Fruit fly (Drosophila melanogaster) whole organism, embryonic: ENCODE data around the gene CG33298.

Source experiments
- CG10274 ChIP-seq: fragments of 200-800 bp; sonication (Bioruptor generic); optimal IDR thresholded peaks from 3 replicates; lab custom pipeline; 2017; ENCODE audit warnings: missing biosample characterization, mild to moderate bottlenecking, missing genetic modification characterization
- CG11247 ChIP-seq: fragments of 200-800 bp; sonication (Bioruptor generic); IDR thresholded peaks from 2 replicates; pipeline ENCODE4 v1.3.6; 2022; ENCODE audit warnings: missing biosample characterization, missing genetic modification characterization
- CG11456 ChIP-seq: fragments of 200-800 bp; sonication (Bioruptor generic); IDR thresholded peaks from 3 replicates; pipeline ENCODE4 v1.3.6; 2022; ENCODE audit warnings: missing biosample characterization, missing genetic modification characterization
- CG14050 ChIP-seq: fragments of 200-800 bp; sonication (Bioruptor generic); IDR thresholded peaks from 3 replicates; pipeline ENCODE4 v1.3.6; 2022; ENCODE audit warnings: missing biosample characterization, missing genetic modification characterization
- CG14441 ChIP-seq: fragments of 200-800 bp; sonication (Bioruptor generic); IDR thresholded peaks from 2 replicates; pipeline ENCODE4 v1.3.6; 2022; ENCODE audit warnings: missing biosample characterization, missing genetic modification characterization
- CG15479 ChIP-seq: fragments of 200-800 bp; sonication (Bioruptor generic); optimal IDR thresholded peaks from 3 replicates; lab custom pipeline; 2019; ENCODE audit warnings: missing biosample characterization, mild to moderate bottlenecking, missing genetic modification characterization, moderate library complexity
- CG16779 ChIP-seq: fragments of 200-800 bp; sonication (Bioruptor generic); IDR thresholded peaks from 2 replicates; pipeline ENCODE4 v1.3.6; 2022; ENCODE audit warnings: missing biosample characterization, missing genetic modification characterization
- CG18262 ChIP-seq: fragments of 200-800 bp; optimal IDR thresholded peaks from 3 replicates; lab custom pipeline; 2019; ENCODE audit warnings: missing biosample characterization, mild to moderate bottlenecking, missing genetic modification characterization, moderate library complexity
- CG2202 ChIP-seq: fragments of 200-800 bp; sonication (Bioruptor generic); optimal IDR thresholded peaks from 2 replicates; lab custom pipeline; 2018; ENCODE audit warnings: missing biosample characterization, mild to moderate bottlenecking, missing genetic modification characterization
- CG30020 ChIP-seq: fragments of 200-800 bp; optimal IDR thresholded peaks from 2 replicates; lab custom pipeline; 2019; ENCODE audit warnings: missing biosample characterization, mild to moderate bottlenecking, missing genetic modification characterization, moderate library complexity
- CG3407 ChIP-seq: fragments of 200-800 bp; sonication (Bioruptor generic); optimal IDR thresholded peaks from 2 replicates; lab custom pipeline; 2018; ENCODE audit warnings: missing biosample characterization, mild to moderate bottlenecking, missing genetic modification characterization
- CG3726 ChIP-seq: fragments of 200-800 bp; sonication (Bioruptor generic); IDR thresholded peaks from 3 replicates; pipeline ENCODE4, ENCODE4 v1.3.6; 2022; ENCODE audit warnings: missing biosample characterization, missing genetic modification characterization
- CG6254 ChIP-seq: fragments of 200-800 bp; sonication (Bioruptor generic); optimal IDR thresholded peaks from 3 replicates; lab custom pipeline; 2017; ENCODE audit warnings: mild to moderate bottlenecking, missing biosample characterization, missing genetic modification reagents, missing genetic modification characterization
- CG6689 ChIP-seq: fragments of 200-800 bp; sonication (Bioruptor generic); IDR thresholded peaks from 2 replicates; pipeline ENCODE4 v1.3.6; 2022; ENCODE audit warnings: missing biosample characterization, missing genetic modification characterization
- CG7271 ChIP-seq: fragments of 200-800 bp; sonication (Bioruptor generic); optimal IDR thresholded peaks from 2 replicates; lab custom pipeline; 2018; ENCODE audit warnings: missing biosample characterization, mild to moderate bottlenecking, missing genetic modification characterization, moderate library complexity
- CG9932 ChIP-seq: fragments of 200-800 bp; sonication (Bioruptor generic); IDR thresholded peaks from 2 replicates; pipeline ENCODE4 v1.3.6; 2022; ENCODE audit warnings: missing biosample characterization, missing genetic modification characterization
- D19A ChIP-seq: fragments of 200-800 bp; optimal IDR thresholded peaks from 3 replicates; lab custom pipeline; 2019; ENCODE audit warnings: missing biosample characterization, mild to moderate bottlenecking, missing genetic modification characterization, moderate library complexity
- Dip3 ChIP-seq: fragments of 200-800 bp; sonication (Bioruptor generic); optimal IDR thresholded peaks from 3 replicates; lab custom pipeline; 2016; ENCODE audit warnings: missing biosample characterization, missing genetic modification characterization
- E2f2 ChIP-seq: fragments of 200-800 bp; sonication (Bioruptor generic); IDR thresholded peaks from 2 replicates; pipeline ENCODE4 v1.3.6; 2022; ENCODE audit warnings: missing biosample characterization, missing genetic modification characterization
- Ets65A ChIP-seq: fragments of 200-800 bp; sonication (Bioruptor generic); peaks from one replicate; lab custom pipeline; 2016; ENCODE audit warnings: missing biosample characterization, missing genetic modification characterization
- Hey ChIP-seq: fragments of 200-800 bp; sonication (Bioruptor generic); optimal IDR thresholded peaks from 3 replicates; lab custom pipeline; 2018; ENCODE audit warnings: missing biosample characterization, mild to moderate bottlenecking, missing genetic modification characterization
- HmgZ ChIP-seq: fragments of 200-800 bp; sonication (Bioruptor generic); optimal IDR thresholded peaks from 2 replicates; lab custom pipeline; 2018; ENCODE audit warnings: missing biosample characterization, mild to moderate bottlenecking, missing genetic modification characterization
- Hmr ChIP-seq: fragments of 200-800 bp; sonication (Bioruptor generic); optimal IDR thresholded peaks from 3 replicates; lab custom pipeline; 2017; ENCODE audit warnings: mild to moderate bottlenecking, missing biosample characterization, missing genetic modification reagents, missing genetic modification characterization
- Hr39 ChIP-seq: fragments of >200 bp; optimal IDR thresholded peaks from 2 replicates; lab custom pipeline; 2017
- Meics ChIP-seq: fragments of 200-800 bp; sonication (Bioruptor generic); optimal IDR thresholded peaks from 2 replicates; lab custom pipeline; 2017; ENCODE audit warnings: missing biosample characterization, mild to moderate bottlenecking, missing genetic modification characterization
- Ptx1 ChIP-seq: fragments of 200-800 bp; sonication (Bioruptor generic); IDR thresholded peaks from 2 replicates; pipeline ENCODE4 v1.3.6; 2022; ENCODE audit warnings: missing biosample characterization, missing genetic modification characterization
- Trl ChIP-seq, 3 experiments: fragments of >200 bp in 2 of 3; fragments of 200-800 bp in 1 of 3; sonication (Bioruptor generic) in 1 of 3; optimal IDR thresholded peaks; 2 replicates in 1 of 3; 3 replicates in 2 of 3; lab custom pipeline; 2016 to 2017; ENCODE audit warnings: missing biosample characterization in 1 of 3, missing genetic modification characterization in 1 of 3
- ase ChIP-seq: fragments of 200-800 bp; sonication (Bioruptor generic); IDR thresholded peaks from 3 replicates; pipeline ENCODE4 v1.3.6; 2022; ENCODE audit warnings: missing biosample characterization, missing genetic modification characterization
- bcd ChIP-seq: fragments of 200-800 bp; sonication (Bioruptor generic); optimal IDR thresholded peaks from 2 replicates; lab custom pipeline; 2017; ENCODE audit warnings: missing biosample characterization, mild to moderate bottlenecking, missing genetic modification characterization
- cato ChIP-seq: fragments of 200-800 bp; sonication (Bioruptor generic); optimal IDR thresholded peaks from 2 replicates; lab custom pipeline; 2016; ENCODE audit warnings: missing biosample characterization, missing genetic modification characterization, borderline replicate concordance
- crol ChIP-seq: fragments of 200-800 bp; sonication (Bioruptor generic); IDR thresholded peaks from 2 replicates; pipeline ENCODE4 v1.3.6; 2022; ENCODE audit warnings: missing biosample characterization, missing genetic modification characterization
- eve ChIP-seq, 2 experiments: fragments of >200 bp; optimal IDR thresholded peaks; 2 replicates each; lab custom pipeline; 2017; ENCODE audit warnings: missing biosample characterization in 2 of 2, missing genetic modification characterization in 2 of 2
- fd102C ChIP-seq: fragments of 200-800 bp; sonication (Bioruptor generic); optimal IDR thresholded peaks from 2 replicates; lab custom pipeline; 2018; ENCODE audit warnings: missing biosample characterization, mild to moderate bottlenecking, missing genetic modification characterization, moderate library complexity
- gem ChIP-seq: fragments of 200-800 bp; sonication (Bioruptor generic); optimal IDR thresholded peaks from 2 replicates; lab custom pipeline; 2019; ENCODE audit warnings: missing biosample characterization, mild to moderate bottlenecking, missing genetic modification characterization, moderate library complexity
- gsb-n ChIP-seq: fragments of 200-800 bp; sonication (Bioruptor generic); optimal IDR thresholded peaks from 3 replicates; lab custom pipeline; 2018; ENCODE audit warnings: missing biosample characterization, mild to moderate bottlenecking, missing genetic modification characterization
- hbn ChIP-seq: fragments of 200-800 bp; sonication (Bioruptor generic); IDR thresholded peaks from 2 replicates; pipeline ENCODE4 v1.3.6; 2022; ENCODE audit warnings: missing biosample characterization, missing genetic modification characterization; ENCODE audit not compliant: partially characterized antibody
- jing ChIP-seq: fragments of 200-800 bp; sonication (Bioruptor generic); optimal IDR thresholded peaks from 2 replicates; lab custom pipeline; 2018; ENCODE audit warnings: missing biosample characterization, mild to moderate bottlenecking, missing genetic modification characterization
- kay ChIP-seq: fragments of 200-800 bp; sonication (Bioruptor generic); optimal IDR thresholded peaks from 2 replicates; lab custom pipeline; 2016; ENCODE audit warnings: missing biosample characterization, missing genetic modification characterization
- nmo ChIP-seq: fragments of 200-800 bp; sonication (Bioruptor generic); optimal IDR thresholded peaks from 2 replicates; lab custom pipeline; 2018; ENCODE audit warnings: missing biosample characterization, mild to moderate bottlenecking, missing genetic modification characterization, moderate library complexity
- otp ChIP-seq: fragments of 200-800 bp; sonication (Bioruptor generic); IDR thresholded peaks from 3 replicates; pipeline ENCODE4, ENCODE4 v1.3.6; 2022; ENCODE audit warnings: missing biosample characterization, missing genetic modification characterization
- pan ChIP-seq, 4 experiments: fragments of >200 bp in 3 of 4; fragments of 200-800 bp in 1 of 4; sonication (Bioruptor generic) in 1 of 4; optimal IDR thresholded peaks in 3 of 4; IDR thresholded peaks in 1 of 4; 2 replicates each; pipeline versions ENCODE4 v1.3.6 to Lab custom; 2017 to 2022; ENCODE audit warnings: missing biosample characterization in 2 of 4, missing genetic modification characterization in 2 of 4, mixed read lengths in 1 of 4
- pros ChIP-seq: fragments of 200-800 bp; sonication (Bioruptor generic); optimal IDR thresholded peaks from 3 replicates; lab custom pipeline; 2019; ENCODE audit warnings: missing biosample characterization, mild to moderate bottlenecking, missing genetic modification characterization, moderate library complexity
- row ChIP-seq: fragments of 200-800 bp; sonication (Bioruptor generic); IDR thresholded peaks from 3 replicates; pipeline ENCODE4 v1.3.6; 2022; ENCODE audit warnings: missing biosample characterization, missing genetic modification characterization
- sc ChIP-seq, 3 experiments: fragments of >200 bp in 2 of 3; fragments of 200-800 bp in 1 of 3; sonication (Bioruptor generic) in 1 of 3; optimal IDR thresholded peaks; 2 replicates in 2 of 3; 3 replicates in 1 of 3; lab custom pipeline; 2017; ENCODE audit warnings: mild to moderate bottlenecking in 1 of 3, missing biosample characterization in 1 of 3, missing genetic modification characterization in 1 of 3, missing genetic modification reagents in 1 of 3
- stc ChIP-seq: fragments of 200-800 bp; sonication (Bioruptor generic); IDR thresholded peaks from 2 replicates; pipeline ENCODE4 v1.3.6; 2022; ENCODE audit warnings: missing biosample characterization, missing genetic modification characterization
- sug ChIP-seq: fragments of 200-800 bp; optimal IDR thresholded peaks from 2 replicates; lab custom pipeline; 2019; ENCODE audit warnings: missing biosample characterization, mild to moderate bottlenecking, missing genetic modification characterization, moderate library complexity
- vnd ChIP-seq: fragments of 200-800 bp; sonication (Bioruptor generic); IDR thresholded peaks from 3 replicates; pipeline ENCODE4 v1.3.6; 2022; ENCODE audit warnings: missing biosample characterization, missing genetic modification characterization; ENCODE audit not compliant: partially characterized antibody

Gene CG33298

DNA sequence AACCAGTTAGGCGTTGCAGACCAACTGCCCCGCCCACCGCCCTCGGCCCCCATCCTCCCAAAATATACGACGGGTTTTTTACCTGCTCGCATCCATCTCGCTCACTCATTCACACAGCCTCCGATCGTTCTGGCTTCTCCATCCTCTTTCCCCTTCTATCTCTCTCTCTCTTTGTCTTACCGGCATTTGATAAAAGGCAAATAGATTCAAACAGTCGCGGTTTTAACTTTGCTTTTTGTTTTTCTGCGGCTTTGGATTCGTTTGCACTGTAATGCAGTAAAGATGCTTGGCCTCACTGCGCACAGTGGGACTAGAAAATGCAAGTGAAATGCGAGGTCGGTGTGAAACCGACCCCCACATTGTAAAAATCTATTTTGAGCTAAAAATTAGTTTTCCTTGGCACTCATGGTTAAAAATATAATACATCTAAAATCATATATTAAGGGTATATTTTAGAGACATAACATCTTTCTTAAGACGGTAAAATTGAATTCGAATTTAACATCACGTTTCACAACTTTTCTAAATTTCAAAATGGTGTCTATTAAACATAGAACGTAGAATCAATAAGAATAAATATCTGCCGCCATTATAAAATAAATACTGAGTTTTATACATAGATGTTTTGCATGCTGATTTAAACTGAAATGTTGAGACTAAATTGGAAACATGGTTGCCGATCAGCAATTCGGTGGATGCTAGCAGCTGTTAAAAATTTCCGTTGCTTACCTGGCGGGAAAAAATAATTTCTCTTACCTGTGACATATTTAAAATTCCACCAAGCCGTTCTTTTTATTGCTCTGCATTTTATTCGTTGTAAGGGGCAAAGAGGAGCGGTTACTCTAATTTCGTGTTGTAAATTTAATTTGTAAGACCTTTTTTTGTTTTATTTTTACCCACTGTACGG lies 1.4 kb downstream of the CG33298 start (continued):
- TF ChIP-seq eve (GFP tag; optimal IDR thresholded peaks at IDR 0.05; lab: Kevin White, UChicago) (peak in 1 of 2 experiments; percentile 69), CG11456 (0 out of 3 replicates have a peak, but pooled peaks have one; percentile 10), CG6254 (GFP tag; lab: Kevin White, UChicago) (peak; percentile 9), ase (GFP tag; lab: Robert Waterston, UW) (no peak), pan (optimal IDR thresholded peaks at IDR 0.05; lab: Kevin White, UChicago) (no peak), pan (GFP tag; optimal IDR thresholded peaks at IDR 0.05 in 1 of 2, IDR thresholded peaks at IDR 0.05 in 1 of 2) (peak in 1 of 2 experiments; percentile 47), CG3726 (GFP tag; lab: Robert Waterston, UW) (no peak), CG14441 (peak; percentile 44; the same call in 1 of the 2 replicates), CG16779 (GFP tag; lab: Robert Waterston, UW) (no peak), nmo (peak; percentile 16), CG10274 (GFP tag; lab: Kevin White, UChicago) (no peak), CG9932 (no peak), CG7271 (tag; lab: Kevin White, UChicago) (no peak), E2f2 (GFP tag; lab: Robert Waterston, UW) (no peak), otp (GFP tag; lab: Robert Waterston, UW) (no peak), Hey (no peak), gsb-n (tag; lab: Kevin White, UChicago) (no peak), hbn (GFP tag; lab: Robert Waterston, UW) (no peak), cato (GFP tag; lab: Kevin White, UChicago) (no peak), HmgZ (tag; lab: Kevin White, UChicago) (no peak), D19A (peak; percentile 66), jing (no peak), CG30020 (tag; lab: Kevin White, UChicago) (no peak), vnd (no peak), CG14050 (GFP tag; lab: Robert Waterston, UW) (no peak), crol (GFP tag; lab: Robert Waterston, UW) (peak; percentile 84), CG6689 (GFP tag; lab: Robert Waterston, UW) (0 out of 2 replicates have a peak, but pooled peaks have one; percentile 12), CG2202 (tag; lab: Kevin White, UChicago) (no peak), pros (GFP tag; lab: Kevin White, UChicago) (no peak), Ets65A (GFP tag; lab: Kevin White, UChicago) (no peak), Meics (no peak), stc (GFP tag; lab: Robert Waterston, UW) (0 out of 2 replicates have a peak, but pooled peaks have one; percentile 12), CG15479 (GFP tag; lab: Kevin White, UChicago) (no peak), bcd (GFP tag; lab: Kevin White, UChicago) (peak; percentile 9), CG3407 (GFP tag; lab: Kevin White, UChicago) (no peak), gem (peak; percentile 16), Trl (optimal IDR thresholded peaks at IDR 0.05; lab: Kevin White, UChicago) (no peak), Trl (GFP tag; optimal IDR thresholded peaks at IDR 0.05; lab: Kevin White, UChicago) (no peak), Dip3 (no peak), row (GFP tag; lab: Robert Waterston, UW) (peak; percentile 16; the same call in 1 of the 3 replicates), sug (tag; lab: Kevin White, UChicago) (no peak), CG11247 (GFP tag; lab: Robert Waterston, UW) (no peak), fd102C (GFP tag; lab: Kevin White, UChicago) (no peak), sc (optimal IDR thresholded peaks at IDR 0.05; lab: Kevin White, UChicago) (no peak), sc (GFP tag; optimal IDR thresholded peaks at IDR 0.05; lab: Kevin White, UChicago) (no peak), kay (GFP tag; lab: Kevin White, UChicago) (no peak), CG18262 (tag; lab: Kevin White, UChicago) (peak; percentile 43), Hmr (GFP tag; lab: Kevin White, UChicago) (no peak), Ptx1 (peak; percentile 41), Hr39 (lab: Kevin White, UChicago) (no peak)
